Fruit fly (Drosophila melanogaster) whole organism, embryonic: ENCODE measurements around the gene Etl1.
A peak's percentile ranks its signal among the peaks of the same experiment; 100 is the strongest.

Source experiments
- Aef1 ChIP-seq: fragments of 200-800 bp; sonication (Bioruptor generic); IDR thresholded peaks from 3 replicates; pipeline ENCODE4 v1.3.6; 2022; ENCODE audit warnings: missing biosample characterization, missing genetic modification characterization
- Blimp-1 ChIP-seq: fragments of 200-800 bp; sonication (Bioruptor generic); optimal IDR thresholded peaks from 3 replicates; lab custom pipeline; 2018; ENCODE audit warnings: missing biosample characterization, missing genetic modification characterization, mild to moderate bottlenecking, moderate library complexity, missing genetic modification reagents
- CG11085 ChIP-seq: fragments of 200-800 bp; sonication (Bioruptor generic); IDR thresholded peaks from 2 replicates; pipeline ENCODE4 v1.3.6; 2022; ENCODE audit warnings: missing biosample characterization, missing genetic modification characterization
- CG11093 ChIP-seq: fragments of 200-800 bp; sonication (Bioruptor generic); IDR thresholded peaks from 3 replicates; pipeline ENCODE4 v1.3.6; 2022; ENCODE audit warnings: missing biosample characterization, missing genetic modification characterization
- CG11247 ChIP-seq: fragments of 200-800 bp; sonication (Bioruptor generic); IDR thresholded peaks from 2 replicates; pipeline ENCODE4 v1.3.6; 2022; ENCODE audit warnings: missing biosample characterization, missing genetic modification characterization
- CG11504 ChIP-seq: fragments of 200-800 bp; sonication (Bioruptor generic); optimal IDR thresholded peaks from 3 replicates; lab custom pipeline; 2019; ENCODE audit warnings: missing biosample characterization, mild to moderate bottlenecking, missing genetic modification characterization, moderate library complexity
- CG12219 ChIP-seq: fragments of 200-800 bp; sonication (Bioruptor generic); optimal IDR thresholded peaks from 3 replicates; lab custom pipeline; 2018; ENCODE audit warnings: missing biosample characterization, mild to moderate bottlenecking, missing genetic modification characterization
- CG15601 ChIP-seq: fragments of 200-800 bp; sonication (Bioruptor generic); optimal IDR thresholded peaks from 3 replicates; lab custom pipeline; 2019; ENCODE audit warnings: missing biosample characterization, mild to moderate bottlenecking, missing genetic modification characterization, moderate library complexity
- CG1602 ChIP-seq: fragments of 200-800 bp; sonication (Bioruptor generic); optimal IDR thresholded peaks from 3 replicates; lab custom pipeline; 2016; ENCODE audit warnings: missing biosample characterization, missing genetic modification characterization
- CG17328 ChIP-seq: fragments of 200-800 bp; sonication (Bioruptor generic); IDR thresholded peaks from 2 replicates; pipeline ENCODE4 v1.3.6; 2022; ENCODE audit warnings: missing biosample characterization, missing genetic modification characterization
- CG17568 ChIP-seq: fragments of 200-800 bp; sonication (Bioruptor generic); optimal IDR thresholded peaks from 2 replicates; lab custom pipeline; 2018; ENCODE audit warnings: missing biosample characterization, mild to moderate bottlenecking, missing genetic modification characterization, moderate library complexity
- CG17912 ChIP-seq: fragments of 200-800 bp; sonication (Bioruptor generic); optimal IDR thresholded peaks from 2 replicates; lab custom pipeline; 2018; ENCODE audit warnings: missing biosample characterization, mild to moderate bottlenecking, missing genetic modification characterization
- CG2678 ChIP-seq: fragments of 200-800 bp; sonication (Bioruptor generic); optimal IDR thresholded peaks from 3 replicates; lab custom pipeline; 2019; ENCODE audit warnings: missing biosample characterization, mild to moderate bottlenecking, missing genetic modification characterization, moderate library complexity
- CG31365 ChIP-seq: fragments of 200-800 bp; sonication (Bioruptor generic); optimal IDR thresholded peaks from 2 replicates; lab custom pipeline; 2018; ENCODE audit warnings: missing biosample characterization, mild to moderate bottlenecking, missing genetic modification characterization
- CG32532 ChIP-seq: fragments of 200-800 bp; sonication (Bioruptor generic); IDR thresholded peaks from 2 replicates; pipeline ENCODE4 v1.3.6; 2022; ENCODE audit warnings: missing biosample characterization, missing genetic modification characterization
- CG6683 ChIP-seq: fragments of 200-800 bp; sonication (Bioruptor generic); optimal IDR thresholded peaks from 2 replicates; lab custom pipeline; 2017; ENCODE audit warnings: missing biosample characterization, mild to moderate bottlenecking, missing genetic modification characterization, missing genetic modification reagents
- CG9215 ChIP-seq: fragments of 200-800 bp; sonication (Bioruptor generic); IDR thresholded peaks from 2 replicates; pipeline ENCODE4 v1.3.6; 2022; ENCODE audit warnings: missing biosample characterization, missing genetic modification characterization
- D ChIP-seq, 2 experiments: fragments of 200-800 bp in 1 of 2; fragments of >200 bp in 1 of 2; sonication (Bioruptor generic) in 1 of 2; optimal IDR thresholded peaks; 2 replicates in 1 of 2; 3 replicates in 1 of 2; lab custom pipeline; 2017; ENCODE audit warnings: mild to moderate bottlenecking in 1 of 2, missing biosample characterization in 1 of 2, missing genetic modification characterization in 1 of 2, missing genetic modification reagents in 1 of 2
- D19B ChIP-seq: fragments of 200-800 bp; sonication (Bioruptor generic); optimal IDR thresholded peaks from 2 replicates; lab custom pipeline; 2017; ENCODE audit warnings: missing biosample characterization, mild to moderate bottlenecking, missing genetic modification characterization
- Dfd ChIP-seq, 2 experiments: fragments of >200 bp; optimal IDR thresholded peaks; 2 replicates each; lab custom pipeline; 2017; ENCODE audit warnings: missing biosample characterization in 2 of 2, missing genetic modification characterization in 2 of 2
- Doc3 ChIP-seq: fragments of 200-800 bp; sonication (Bioruptor generic); IDR thresholded peaks from 3 replicates; pipeline ENCODE4 v1.3.6; 2022; ENCODE audit warnings: missing biosample characterization, missing genetic modification characterization; ENCODE audit not compliant: partially characterized antibody
- Ets65A ChIP-seq: fragments of 200-800 bp; sonication (Bioruptor generic); peaks from one replicate; lab custom pipeline; 2016; ENCODE audit warnings: missing biosample characterization, missing genetic modification characterization
- HHEX ChIP-seq: fragments of 200-800 bp; sonication (Bioruptor generic); optimal IDR thresholded peaks from 3 replicates; lab custom pipeline; 2017; ENCODE audit warnings: missing biosample characterization, mild to moderate bottlenecking, missing genetic modification characterization, missing genetic modification reagents
- HLH4C ChIP-seq: fragments of 200-800 bp; sonication (Bioruptor generic); IDR thresholded peaks from 3 replicates; pipeline ENCODE4 v1.3.6; 2022; ENCODE audit warnings: missing biosample characterization, missing genetic modification characterization; ENCODE audit not compliant: partially characterized antibody
- Hmr ChIP-seq: fragments of 200-800 bp; sonication (Bioruptor generic); optimal IDR thresholded peaks from 3 replicates; lab custom pipeline; 2017; ENCODE audit warnings: mild to moderate bottlenecking, missing biosample characterization, missing genetic modification reagents, missing genetic modification characterization
- MESR4 ChIP-seq: fragments of 200-800 bp; sonication (Bioruptor generic); optimal IDR thresholded peaks from 2 replicates; lab custom pipeline; 2018; ENCODE audit warnings: missing biosample characterization, mild to moderate bottlenecking, missing genetic modification characterization, moderate library complexity
- NfI ChIP-seq: fragments of 200-800 bp; sonication (Bioruptor generic); optimal IDR thresholded peaks from 3 replicates; lab custom pipeline; 2018; ENCODE audit warnings: missing biosample characterization, mild to moderate bottlenecking, missing genetic modification characterization, moderate library complexity
- Sin3A ChIP-seq: fragments of >200 bp; optimal IDR thresholded peaks from 2 replicates; lab custom pipeline; 2018
- Taf1 ChIP-seq: fragments of 200-800 bp; sonication (Bioruptor generic); IDR thresholded peaks from 2 replicates; pipeline ENCODE4 v1.3.6; 2022; ENCODE audit warnings: missing biosample characterization, missing genetic modification characterization
- Xbp1 ChIP-seq: fragments of 200-800 bp; sonication (Bioruptor generic); optimal IDR thresholded peaks from 3 replicates; lab custom pipeline; 2016; ENCODE audit warnings: missing biosample characterization, mild to moderate bottlenecking, missing genetic modification characterization
- al ChIP-seq: fragments of 200-800 bp; sonication (Bioruptor generic); IDR thresholded peaks from 2 replicates; pipeline ENCODE4 v1.3.6; 2022; ENCODE audit warnings: missing biosample characterization, missing genetic modification characterization
- cad ChIP-seq: fragments of >200 bp; optimal IDR thresholded peaks from 2 replicates; lab custom pipeline; 2017; ENCODE audit warnings: missing biosample characterization, missing genetic modification characterization
- chn ChIP-seq: fragments of 200-800 bp; sonication (Bioruptor generic); optimal IDR thresholded peaks from 2 replicates; lab custom pipeline; 2016; ENCODE audit warnings: missing biosample characterization, missing genetic modification characterization
- dati ChIP-seq: fragments of 200-800 bp; sonication (Bioruptor generic); IDR thresholded peaks from 2 replicates; pipeline ENCODE4 v1.3.6; 2022; ENCODE audit warnings: missing biosample characterization, missing genetic modification characterization
- esg ChIP-seq: fragments of 200-800 bp; sonication (Bioruptor generic); conservative IDR thresholded peaks from 2 replicates; pipeline ENCODE4 v1.3.6; 2022; ENCODE audit warnings: missing biosample characterization, missing genetic modification characterization
- exex ChIP-seq: fragments of 200-800 bp; sonication (Bioruptor generic); optimal IDR thresholded peaks from 4 replicates; lab custom pipeline; 2018; ENCODE audit warnings: missing biosample characterization, mild to moderate bottlenecking, missing genetic modification characterization, moderate library complexity
- fru ChIP-seq: fragments of >200 bp; optimal IDR thresholded peaks from 2 replicates; lab custom pipeline; 2017
- gcm ChIP-seq: fragments of 200-800 bp; sonication (Bioruptor generic); optimal IDR thresholded peaks from 2 replicates; lab custom pipeline; 2019; ENCODE audit warnings: missing biosample characterization, mild to moderate bottlenecking, missing genetic modification characterization, moderate library complexity
- ham ChIP-seq: fragments of 200-800 bp; sonication (Bioruptor generic); IDR thresholded peaks from 2 replicates; pipeline ENCODE4 v1.3.6; 2022; ENCODE audit warnings: missing biosample characterization, missing genetic modification characterization
- ind ChIP-seq: fragments of 200-800 bp; sonication (Bioruptor generic); optimal IDR thresholded peaks from 3 replicates; lab custom pipeline; 2016; ENCODE audit warnings: missing biosample characterization, missing genetic modification characterization
- jing ChIP-seq: fragments of 200-800 bp; sonication (Bioruptor generic); optimal IDR thresholded peaks from 2 replicates; lab custom pipeline; 2018; ENCODE audit warnings: missing biosample characterization, mild to moderate bottlenecking, missing genetic modification characterization
- lola ChIP-seq, 3 experiments: fragments of >200 bp in 2 of 3; fragments of 200-800 bp in 1 of 3; sonication (Bioruptor generic) in 1 of 3; optimal IDR thresholded peaks; 2 replicates each; lab custom pipeline; 2017 to 2019; ENCODE audit warnings: missing biosample characterization in 3 of 3, missing genetic modification characterization in 3 of 3, mild to moderate bottlenecking in 1 of 3, moderate library complexity in 1 of 3
- pan ChIP-seq, 4 experiments: fragments of >200 bp in 3 of 4; fragments of 200-800 bp in 1 of 4; sonication (Bioruptor generic) in 1 of 4; optimal IDR thresholded peaks in 3 of 4; IDR thresholded peaks in 1 of 4; 2 replicates each; pipeline versions ENCODE4 v1.3.6 to Lab custom; 2017 to 2022; ENCODE audit warnings: missing biosample characterization in 2 of 4, missing genetic modification characterization in 2 of 4, mixed read lengths in 1 of 4
- pzg ChIP-seq: fragments of 200-800 bp; sonication (Bioruptor generic); optimal IDR thresholded peaks from 3 replicates; lab custom pipeline; 2018; ENCODE audit warnings: missing biosample characterization, mild to moderate bottlenecking, missing genetic modification characterization, moderate library complexity
- sens ChIP-seq: fragments of 200-800 bp; sonication (Bioruptor generic); peaks from one replicate; lab custom pipeline; 2016; ENCODE audit warnings: missing biosample characterization, missing genetic modification characterization
- stwl ChIP-seq: fragments of 200-800 bp; sonication (Bioruptor generic); optimal IDR thresholded peaks from 3 replicates; lab custom pipeline; 2018; ENCODE audit warnings: missing biosample characterization, mild to moderate bottlenecking, missing genetic modification characterization, moderate library complexity
- tio ChIP-seq: fragments of 200-800 bp; sonication (Bioruptor generic); optimal IDR thresholded peaks from 2 replicates; lab custom pipeline; 2017; ENCODE audit warnings: missing biosample characterization, missing genetic modification characterization, inconsistent platforms
- unpg ChIP-seq: fragments of 200-800 bp; sonication (Bioruptor generic); optimal IDR thresholded peaks from 3 replicates; lab custom pipeline; 2018; ENCODE audit warnings: missing biosample characterization, mild to moderate bottlenecking, missing genetic modification characterization, moderate library complexity
- zfh1 ChIP-seq: fragments of 200-800 bp; sonication (Bioruptor generic); IDR thresholded peaks from 3 replicates; pipeline ENCODE4 v1.3.6; 2022; ENCODE audit warnings: missing biosample characterization, missing genetic modification characterization

Etl1 gene

DNA sequence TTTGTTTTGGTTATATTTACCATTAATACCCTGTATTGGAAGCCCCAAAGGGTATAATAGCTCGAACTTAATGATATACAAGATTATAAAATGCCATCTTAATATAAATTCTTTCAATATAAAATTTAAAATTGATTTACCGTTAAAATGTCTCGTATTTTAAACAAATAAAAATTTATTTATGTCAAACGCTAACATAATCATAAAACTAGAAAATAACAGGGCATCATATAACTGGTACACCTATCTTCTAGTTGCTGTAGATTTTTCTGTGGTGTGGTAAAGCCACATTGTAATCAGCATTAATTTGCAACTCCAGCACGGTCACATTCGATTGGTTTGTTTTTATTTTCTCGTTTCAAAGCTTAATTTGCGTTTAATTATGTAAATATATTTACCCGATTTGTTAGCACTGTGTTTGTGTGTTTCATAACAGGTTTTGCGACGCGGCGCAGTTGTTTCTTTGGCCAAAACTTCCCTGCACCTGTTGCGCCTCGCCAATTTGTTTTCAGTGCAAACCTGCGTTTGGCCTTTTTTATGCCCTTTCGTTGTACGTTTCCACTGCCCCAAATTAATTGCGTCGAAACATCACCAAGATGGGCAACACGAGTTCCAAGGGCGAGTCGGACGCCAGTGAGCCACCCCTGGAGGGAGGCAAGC lies 44.7 kb upstream of the Etl1 start, which contains the start of the genes CG4658 and CG5846 (continued):
- TF ChIP-seq Hmr (GFP tag; lab: Kevin White, UChicago) (peak; percentile 93), CG11093 (GFP tag; lab: Robert Waterston, UW) (peak; percentile 91), sens (GFP tag; lab: Kevin White, UChicago) (peak; percentile 97), CG9215 (GFP tag; lab: Robert Waterston, UW) (peak; percentile 90), tio (peak; percentile 93), al (GFP tag; lab: Robert Waterston, UW) (peak; percentile 93), D19B (GFP tag; lab: Kevin White, UChicago) (peak; percentile 100), Blimp-1 (GFP tag; lab: Kevin White, UChicago) (peak; percentile 95), NfI (GFP tag; lab: Kevin White, UChicago) (peak; percentile 87), CG15601 (peak; percentile 91), exex (tag; lab: Kevin White, UChicago) (peak; percentile 82), CG1602 (peak; percentile 96), CG6683 (GFP tag; lab: Kevin White, UChicago) (peak; percentile 75), Sin3A (peak; percentile 18), fru (lab: Kevin White, UChicago) (no peak), cad (GFP tag; lab: Kevin White, UChicago) (no peak), CG2678 (peak; percentile 96), Dfd (GFP tag; optimal IDR thresholded peaks at IDR 0.05; lab: Kevin White, UChicago) (no peak), stwl (tag; lab: Kevin White, UChicago) (peak; percentile 64), jing (no peak), ham (GFP tag; lab: Robert Waterston, UW) (peak; percentile 50; the same call in 1 of the 2 replicates), CG31365 (tag; lab: Kevin White, UChicago) (no peak), dati (GFP tag; lab: Robert Waterston, UW) (peak; percentile 79), HHEX (GFP tag; lab: Kevin White, UChicago) (peak; percentile 81), MESR4 (GFP tag; lab: Kevin White, UChicago) (peak; percentile 60), Doc3 (GFP tag; lab: Robert Waterston, UW) (no peak), D (optimal IDR thresholded peaks at IDR 0.05; lab: Kevin White, UChicago) (no peak), D (GFP tag; optimal IDR thresholded peaks at IDR 0.05; lab: Kevin White, UChicago) (peak; percentile 84), CG17568 (GFP tag; lab: Kevin White, UChicago) (no peak), CG11247 (GFP tag; lab: Robert Waterston, UW) (peak; percentile 88), zfh1 (GFP tag; lab: Robert Waterston, UW) (peak; percentile 96), CG32532 (peak; percentile 95), ind (GFP tag; lab: Kevin White, UChicago) (peak; percentile 95), unpg (GFP tag; lab: Kevin White, UChicago) (peak; percentile 97), gcm (GFP tag; lab: Kevin White, UChicago) (peak; percentile 96), Xbp1 (GFP tag; lab: Kevin White, UChicago) (peak; percentile 97), Taf1 (GFP tag; lab: Robert Waterston, UW) (peak; percentile 85), CG11085 (GFP tag; lab: Robert Waterston, UW) (peak; percentile 92), CG17912 (peak; percentile 9), HLH4C (GFP tag; lab: Robert Waterston, UW) (no peak), pzg (GFP tag; lab: Kevin White, UChicago) (peak; percentile 52), CG12219 (GFP tag; lab: Kevin White, UChicago) (peak; percentile 77), CG11504 (tag; lab: Kevin White, UChicago) (peak; percentile 94), CG17328 (peak; percentile 94), chn (GFP tag; lab: Kevin White, UChicago) (peak; percentile 79), Ets65A (GFP tag; lab: Kevin White, UChicago) (peak; percentile 89), esg (GFP tag; lab: Robert Waterston, UW) (peak; percentile 93), pan (optimal IDR thresholded peaks at IDR 0.05; lab: Kevin White, UChicago) (peak in 1 of 2 experiments; percentile 69), pan (GFP tag; optimal IDR thresholded peaks at IDR 0.05 in 1 of 2, IDR thresholded peaks at IDR 0.05 in 1 of 2) (peak; percentile 80 to 97), lola (GFP tag; optimal IDR thresholded peaks at IDR 0.05; lab: Kevin White, UChicago) (peak in 1 of 3 experiments; percentile 94), Aef1 (peak; percentile 93)
